Worm (Caenorhabditis elegans): ENCODE data around the gene col-125.

Gene col-125

ce11 chrIV:11198983-11199382 is 26.3 kb upstream of the col-125 start, which contains the start of gene R07H5.16:
R07H5.16 (plus strand) TSS chrIV:11199330.
- peak; percentile 92 for TF ChIP-seq lin-38 (GFP tag; IDR thresholded peaks at IDR 0.05)
- TF ChIP-seq madf-9 (GFP tag; conservative IDR thresholded peaks at IDR 0.05) = 0 out of 2 replicates have a peak, but pooled peaks have one; percentile 36
- peak; percentile 37 for TF ChIP-seq mes-2 (tag; optimal IDR thresholded peaks at IDR 0.05; ENCODE audit: poor library complexity, severe bottlenecking)
- peak; percentile 65 for TF ChIP-seq vab-7 (GFP tag; IDR thresholded peaks at IDR 0.05)

- TF ChIP-seq vab-7 (GFP tag; IDR thresholded peaks at IDR 0.05) (0 out of 2 replicates have a peak, but pooled peaks have one; percentile 56), ceh-44 (GFP tag; IDR thresholded peaks at IDR 0.05) (0 out of 2 replicates have a peak, but pooled peaks have one; percentile 21), lin-38 (GFP tag; IDR thresholded peaks at IDR 0.05) (peak; percentile 86)
Observed at ce11 chrIV:11200682-11201081, 24.6 kb upstream of the col-125 start.

DNA sequence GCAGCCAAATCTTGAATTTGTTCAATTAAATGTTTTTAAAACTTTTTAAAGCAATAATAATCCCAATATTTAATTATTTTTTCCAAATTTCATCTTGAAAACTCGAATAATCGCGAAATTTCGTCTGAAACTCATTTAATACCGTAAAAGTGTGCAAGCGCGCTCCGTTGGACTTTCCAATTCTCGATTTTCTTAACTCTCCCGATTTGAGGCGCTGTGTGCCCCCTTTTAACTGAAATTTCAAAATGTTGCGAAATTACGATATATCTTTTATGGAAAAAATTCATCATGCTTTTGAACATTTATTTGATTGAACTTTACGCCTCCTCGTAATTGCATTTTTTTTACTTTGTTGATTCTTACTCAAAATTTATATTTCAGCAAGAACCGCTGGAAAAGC is 22.9 kb upstream of the col-125 start, which contains the start of gene R07H5.11:
TSS of gene R07H5.11 (plus strand) at position 380 of the 400 bp plus-strand sequence.
- TF ChIP-seq lin-38 (GFP tag; IDR thresholded peaks at IDR 0.05) = peak; percentile 56

ce11 chrIV:11207186-11207585 is 18.1 kb upstream of the col-125 start, which contains the start of gene R07H5.9:
R07H5.9 (plus strand) TSS chrIV:11207486.
- TF ChIP-seq cey-2 (tag; optimal IDR thresholded peaks at IDR 0.05; ENCODE audit: borderline replicate concordance, insufficient read depth) (no peak), nhr-11 (tag; optimal IDR thresholded peaks at IDR 0.05) (no peak), F37D6.2 (tag; optimal IDR thresholded peaks at IDR 0.05) (no peak), mxl-2 (GFP tag; conservative IDR thresholded peaks at IDR 0.05) (no peak), pqm-1 (tag; optimal IDR thresholded peaks at IDR 0.05) (no peak), lsy-2 (tag; optimal IDR thresholded peaks at IDR 0.05) (no peak)

DNA sequence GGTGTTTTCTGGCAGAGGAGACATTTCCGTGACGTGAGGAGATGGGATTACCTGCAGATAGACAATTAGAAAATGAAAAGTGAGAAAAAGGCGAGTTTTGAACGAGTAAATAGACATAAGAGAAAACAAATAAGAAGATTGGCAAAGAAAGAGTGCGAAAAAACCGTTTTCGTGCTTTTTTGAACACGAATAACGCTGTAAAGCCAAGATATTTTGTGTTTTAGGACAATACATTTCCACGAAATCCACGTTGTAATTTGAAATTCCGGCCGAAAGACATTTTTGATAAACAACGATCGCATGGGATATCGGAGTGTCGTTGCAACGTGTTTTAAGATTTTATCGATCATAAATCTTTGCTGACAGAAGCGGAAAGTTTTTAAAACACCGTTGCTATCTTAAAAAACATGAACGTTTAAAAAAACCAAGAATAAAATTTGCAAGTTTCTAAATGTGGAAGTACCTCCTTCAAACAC is 14.5 kb upstream of the col-125 start, which contains the start of gene adk-1:
TSS of gene adk-1 (minus strand) at position 51 of the 476 bp plus-strand sequence.
- TF ChIP-seq gei-8 (GFP tag; optimal IDR thresholded peaks at IDR 0.05) (no peak), attf-4 (tag; optimal IDR thresholded peaks at IDR 0.05) (no peak), nhr-76 (tag; optimal IDR thresholded peaks at IDR 0.05) (no peak), T20F7.1 (GFP tag; optimal IDR thresholded peaks at IDR 0.05) (peak; percentile 86), saeg-2 (GFP tag; IDR thresholded peaks at IDR 0.05) (no peak), D1046.2 (GFP tag; IDR thresholded peaks at IDR 0.05) (no peak), skn-1 (tag; optimal IDR thresholded peaks at IDR 0.05) (no peak), nhr-6 (tag; optimal IDR thresholded peaks at IDR 0.05) (peak; percentile 16), lin-39 (tag; optimal IDR thresholded peaks at IDR 0.05) (no peak), dmd-9 (GFP tag; IDR thresholded peaks at IDR 0.05) (no peak), spr-3 (GFP tag; optimal IDR thresholded peaks at IDR 0.05) (no peak), dpl-1 (GFP tag; optimal IDR thresholded peaks at IDR 0.05) (peak; percentile 36), lsy-2 (tag; optimal IDR thresholded peaks at IDR 0.05) (peak in 1 of 2 experiments; percentile 13), dmd-6 (GFP tag; IDR thresholded peaks at IDR 0.05) (no peak), ctbp-1 (GFP tag; IDR thresholded peaks at IDR 0.05) (no peak)

DNA sequence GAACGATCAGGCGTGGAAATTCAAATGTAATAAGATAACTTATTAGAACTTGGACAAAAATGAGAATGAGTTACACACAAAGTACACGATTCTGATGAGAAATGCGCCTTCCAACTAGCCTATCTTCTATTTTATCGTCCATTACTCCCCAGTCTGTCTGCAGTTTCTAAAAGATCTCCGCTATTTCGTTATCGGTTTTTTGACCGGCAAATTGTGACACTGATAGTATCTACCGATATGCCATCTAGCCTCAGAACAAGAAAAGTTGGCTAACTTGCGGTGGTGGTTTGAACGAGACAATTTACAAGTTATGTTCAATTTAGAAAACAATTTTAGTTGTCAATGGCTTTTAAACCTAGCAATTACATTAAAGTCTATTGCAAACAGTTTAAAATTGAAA is 13.8 kb upstream of the col-125 start:
- TF ChIP-seq lin-1 (GFP tag; IDR thresholded peaks at IDR 0.05) (0 out of 2 replicates have a peak, but pooled peaks have one; percentile 8), saeg-2 (GFP tag; IDR thresholded peaks at IDR 0.05) (no peak), unc-62 (GFP tag; optimal IDR thresholded peaks at IDR 0.05 in 1 of 2) (peak in 1 of 2 experiments; percentile 96), unc-62 (tag; optimal IDR thresholded peaks at IDR 0.05) (no peak), aha-1 (tag) (peak; percentile 86), dve-1 (tag; optimal IDR thresholded peaks at IDR 0.05; ENCODE audit: insufficient read depth) (peak; percentile 50), nhr-28 (tag; optimal IDR thresholded peaks at IDR 0.05) (peak; percentile 87), egl-27 (tag; optimal IDR thresholded peaks at IDR 0.05) (no peak), snpc-4 (tag; optimal IDR thresholded peaks at IDR 0.05) (no peak), daf-16 (GFP tag; optimal IDR thresholded peaks at IDR 0.05) (no peak), daf-16 (tag; optimal IDR thresholded peaks at IDR 0.05) (peak; percentile 15), tra-1 (GFP tag; IDR thresholded peaks at IDR 0.05) (0 out of 2 replicates have a peak, but pooled peaks have one; percentile 30), cey-2 (tag; optimal IDR thresholded peaks at IDR 0.05; ENCODE audit: borderline replicate concordance, insufficient read depth) (peak; percentile 48), mxl-3 (GFP tag; optimal IDR thresholded peaks at IDR 0.05) (peak; percentile 30), dmd-6 (GFP tag; IDR thresholded peaks at IDR 0.05) (peak; percentile 57), pqm-1 (tag; optimal IDR thresholded peaks at IDR 0.05) (peak; percentile 95), mdl-1 (tag; optimal IDR thresholded peaks at IDR 0.05) (no peak), attf-4 (tag; optimal IDR thresholded peaks at IDR 0.05) (no peak), hlh-11 (tag; optimal IDR thresholded peaks at IDR 0.05) (peak; percentile 39), lir-3 (tag; optimal IDR thresholded peaks at IDR 0.05) (no peak)

Measured in whole organism, L4 larva.